Worm (Caenorhabditis elegans) whole organism, L2 larva: ENCODE data around the gene Y94H6A.10.

Source experiments
- alr-1 ChIP-seq: fragments of 150-350 bp; optimal IDR thresholded peaks from 2 replicates; lab custom pipeline; 2014; ENCODE audit warnings: missing biosample characterization, missing genetic modification characterization
- blmp-1 ChIP-seq: sonication (generic microtip); optimal IDR thresholded peaks from 2 replicates; lab custom pipeline; 2017; ENCODE audit warnings: missing genetic modification characterization, mild to moderate bottlenecking, missing compliant biosample characterization, antibody characterized with exemption, moderate library complexity; ENCODE audit not compliant: insufficient read depth
- ceh-82 ChIP-seq: fragments of 150-350 bp; optimal IDR thresholded peaks from 2 replicates; lab custom pipeline; 2014; ENCODE audit warnings: missing biosample characterization, missing genetic modification characterization
- egl-27 ChIP-seq: sonication (generic microtip); optimal IDR thresholded peaks from 3 replicates; lab custom pipeline; 2017; ENCODE audit warnings: missing biosample characterization, missing genetic modification reagents, missing genetic modification characterization
- lin-39 ChIP-seq: fragments of 150-350 bp; optimal IDR thresholded peaks from 2 replicates; lab custom pipeline; 2014; ENCODE audit warnings: missing biosample characterization, missing genetic modification reagents, missing genetic modification characterization

- TF ChIP-seq blmp-1 (tag; lab: Kevin White, UChicago), result no peak
- no peak for TF ChIP-seq ceh-82 (tag; lab: Kevin White, UChicago)
- TF ChIP-seq alr-1, result no peak
- no peak for TF ChIP-seq lin-39 (tag; lab: Kevin White, UChicago)
- TF ChIP-seq egl-27 (tag; lab: Kevin White, UChicago), result no peak
Measured at ce11 chrIV:2736575-2736974, 26.1 kb upstream of the Y94H6A.10 start.
